Fruit fly (Drosophila melanogaster): ENCODE data around the gene Rh5.

- no peak for TF ChIP-seq Myc (optimal IDR thresholded peaks at IDR 0.05)
- no peak for TF ChIP-seq ttk (optimal IDR thresholded peaks at IDR 0.05)
- TF ChIP-seq psq (optimal IDR thresholded peaks at IDR 0.05), result no peak
Measured at dm6 chr2L:11960909-11961308, 47.0 kb upstream of the Rh5 start.
